Fruit fly (Drosophila melanogaster) whole organism: Measurements from ENCODE around the gene CG17930.

Experiments
- EcR ChIP-seq, 2 experiments: fragments of >200 bp; optimal IDR thresholded peaks; 2 replicates each; lab custom pipeline; 2017; ENCODE audit warnings: missing biosample characterization in 2 of 2, missing genetic modification characterization in 2 of 2, missing genetic modification reagents in 2 of 2
- usp ChIP-seq: fragments of >200 bp; optimal IDR thresholded peaks from 2 replicates; lab custom pipeline; 2017; ENCODE audit warnings: missing biosample characterization, missing genetic modification characterization, mixed read lengths

DNA sequence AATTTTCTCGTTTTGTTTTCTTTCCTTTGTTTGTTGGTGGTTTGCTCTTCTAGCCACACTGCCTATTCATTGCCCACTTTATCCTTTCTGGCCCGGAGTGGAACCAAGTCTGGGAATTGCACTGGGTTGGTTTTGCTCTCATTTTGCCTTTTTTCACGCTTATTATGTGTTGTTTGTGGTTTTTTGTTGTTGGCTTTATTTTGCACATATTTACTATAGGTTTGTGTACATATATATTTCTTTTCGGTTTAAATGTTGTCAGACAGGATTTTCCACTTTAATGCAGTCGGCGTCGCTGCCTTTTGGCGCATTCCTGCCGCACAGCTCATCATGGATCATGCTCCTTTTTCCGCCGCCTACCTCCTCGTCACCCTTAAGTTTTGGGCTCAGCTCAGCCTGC, 6.7 kb downstream of the CG17930 start:
- TF ChIP-seq EcR (GFP tag; optimal IDR thresholded peaks at IDR 0.05; lab: Kevin White, UChicago) (no peak), usp (no peak)
